Fruit fly (Drosophila melanogaster): ENCODE measurements around the gene CG18273.

CG18273 gene

dm6 chrX:520215-520861, 33.0 kb upstream of the CG18273 start (continued):
- TF ChIP-seq CG7745 (tag; optimal IDR thresholded peaks at IDR 0.05): no peak
- peak; percentile 41 for TF ChIP-seq ewg (GFP tag; optimal IDR thresholded peaks at IDR 0.05)
- TF ChIP-seq sens-2 (GFP tag; IDR thresholded peaks at IDR 0.05): no peak
- TF ChIP-seq Ets65A (GFP tag): no peak
- TF ChIP-seq CG9817 (tag; optimal IDR thresholded peaks at IDR 0.05): no peak
- TF ChIP-seq MESR4 (GFP tag; optimal IDR thresholded peaks at IDR 0.05): no peak
- TF ChIP-seq Fer1 (GFP tag; optimal IDR thresholded peaks at IDR 0.05): no peak
- TF ChIP-seq hth (optimal IDR thresholded peaks at IDR 0.05): no peak
- TF ChIP-seq CG11247 (GFP tag; IDR thresholded peaks at IDR 0.05): no peak
- TF ChIP-seq dmrt99B (tag; optimal IDR thresholded peaks at IDR 0.05): no peak
- TF ChIP-seq dysf (GFP tag; IDR thresholded peaks at IDR 0.05): no peak
- TF ChIP-seq E2f2 (GFP tag; IDR thresholded peaks at IDR 0.05): no peak
- TF ChIP-seq tin (GFP tag; optimal IDR thresholded peaks at IDR 0.05): no peak
- no peak for TF ChIP-seq br (optimal IDR thresholded peaks at IDR 0.05)
- TF ChIP-seq Vsx1 (GFP tag; optimal IDR thresholded peaks at IDR 0.05): no peak
- no peak for TF ChIP-seq CG31388 (GFP tag; optimal IDR thresholded peaks at IDR 0.05)
- peak; percentile 26 for TF ChIP-seq CG10431 (GFP tag; optimal IDR thresholded peaks at IDR 0.05)
- TF ChIP-seq B-H1 (GFP tag; IDR thresholded peaks at IDR 0.05): no peak
- no peak for TF ChIP-seq en (GFP tag; optimal IDR thresholded peaks at IDR 0.05)
- TF ChIP-seq ham (GFP tag; IDR thresholded peaks at IDR 0.05): no peak
- no peak for TF ChIP-seq jing (GFP tag; optimal IDR thresholded peaks at IDR 0.05)
- TF ChIP-seq seq (GFP tag; IDR thresholded peaks at IDR 0.05): peak; percentile 80; the same call in 1 of the 2 replicates
- TF ChIP-seq CG7839 (tag; optimal IDR thresholded peaks at IDR 0.05): no peak
- TF ChIP-seq Atf6 (GFP tag; IDR thresholded peaks at IDR 0.05): no peak
- 0 out of 4 replicates have a peak, but pooled peaks have one; percentile 71 for TF ChIP-seq chinmo (GFP tag; IDR thresholded peaks at IDR 0.05; ENCODE audit: partially characterized antibody)
- TF ChIP-seq CG14667 (GFP tag; IDR thresholded peaks at IDR 0.05): no peak
- TF ChIP-seq vnd (GFP tag; IDR thresholded peaks at IDR 0.05; ENCODE audit: partially characterized antibody): no peak
- TF ChIP-seq CG12391 (tag; optimal IDR thresholded peaks at IDR 0.05): no peak
- TF ChIP-seq CG8924 (tag; optimal IDR thresholded peaks at IDR 0.05): no peak
- no peak for TF ChIP-seq tgo (GFP tag; IDR thresholded peaks at IDR 0.05)
- TF ChIP-seq CG7372 (GFP tag; IDR thresholded peaks at IDR 0.05): no peak
- no peak for TF ChIP-seq CG11695 (GFP tag; IDR thresholded peaks at IDR 0.05)
- no peak for TF ChIP-seq dati (GFP tag; IDR thresholded peaks at IDR 0.05)
- no peak for TF ChIP-seq lilli (GFP tag; optimal IDR thresholded peaks at IDR 0.05)
- no peak for TF ChIP-seq Atf3 (GFP tag; optimal IDR thresholded peaks at IDR 0.05)
- TF ChIP-seq Trl (optimal IDR thresholded peaks at IDR 0.05): peak in 1 of 2 experiments; percentile 2
- no peak for TF ChIP-seq Trl (GFP tag; optimal IDR thresholded peaks at IDR 0.05)
- TF ChIP-seq pan (optimal IDR thresholded peaks at IDR 0.05): no peak
- TF ChIP-seq pan (GFP tag; optimal IDR thresholded peaks at IDR 0.05 in 1 of 2, IDR thresholded peaks at IDR 0.05 in 1 of 2): no peak
- TF ChIP-seq NFAT (GFP tag; IDR thresholded peaks at IDR 0.05): no peak
- TF ChIP-seq ken (GFP tag; IDR thresholded peaks at IDR 0.05): no peak
- TF ChIP-seq CG10565 (GFP tag; optimal IDR thresholded peaks at IDR 0.05): no peak
- no peak for TF ChIP-seq org-1 (GFP tag; optimal IDR thresholded peaks at IDR 0.05)
- TF ChIP-seq CG17186 (GFP tag; optimal IDR thresholded peaks at IDR 0.05): no peak
- TF ChIP-seq pros (GFP tag; optimal IDR thresholded peaks at IDR 0.05): peak; percentile 100
- no peak for TF ChIP-seq pum (GFP tag; optimal IDR thresholded peaks at IDR 0.05)
- no peak for TF ChIP-seq maf-S (GFP tag; optimal IDR thresholded peaks at IDR 0.05)
- TF ChIP-seq CG1233 (GFP tag; optimal IDR thresholded peaks at IDR 0.05): no peak
- TF ChIP-seq CG12104 (GFP tag; optimal IDR thresholded peaks at IDR 0.05): no peak
- TF ChIP-seq CG6683 (GFP tag; optimal IDR thresholded peaks at IDR 0.05): no peak
- TF ChIP-seq CG18476 (GFP tag; optimal IDR thresholded peaks at IDR 0.05): no peak
- TF ChIP-seq CG17359 (tag; optimal IDR thresholded peaks at IDR 0.05): no peak
- no peak for TF ChIP-seq stwl (tag; optimal IDR thresholded peaks at IDR 0.05)

Data from whole organism, embryonic.